Worm (Caenorhabditis elegans) whole organism, L3 larva: ENCODE results near the gene T19H5.4.

ENCODE experiments used
- R02D3.7 ChIP-seq: fragments of 150-350 bp; optimal IDR thresholded peaks from 2 replicates; lab custom pipeline; 2014; ENCODE audit warnings: missing biosample characterization, missing genetic modification characterization
- ZK546.5 ChIP-seq: sonication (generic microtip); optimal IDR thresholded peaks from 2 replicates; lab custom pipeline; 2017; ENCODE audit warnings: missing biosample characterization, missing genetic modification characterization
- ama-1 ChIP-seq: fragments of 150-350 bp; optimal IDR thresholded peaks from 2 replicates; lab custom pipeline; 2018
- ceh-16 ChIP-seq: sonication (generic microtip); optimal IDR thresholded peaks from 2 replicates; lab custom pipeline; 2017; ENCODE audit warnings: missing biosample characterization, missing genetic modification characterization
- ceh-82 ChIP-seq: fragments of 150-350 bp; optimal IDR thresholded peaks from 2 replicates; lab custom pipeline; 2014; ENCODE audit warnings: missing biosample characterization, missing genetic modification characterization
- daf-12 ChIP-seq: fragments of 150-350 bp; optimal IDR thresholded peaks from 2 replicates; lab custom pipeline; 2014; ENCODE audit warnings: missing biosample characterization, missing genetic modification reagents, missing genetic modification characterization
- elt-1 ChIP-seq: fragments of 150-350 bp; optimal IDR thresholded peaks from 2 replicates; lab custom pipeline; 2014; ENCODE audit warnings: missing biosample characterization, missing genetic modification characterization
- elt-2 ChIP-seq: sonication (generic microtip); optimal IDR thresholded peaks from 2 replicates; lab custom pipeline; 2016; ENCODE audit warnings: missing genetic modification reagents, mild to moderate bottlenecking, missing genetic modification characterization, missing compliant biosample characterization
- elt-3 ChIP-seq, 3 experiments: fragments of 150-350 bp in 1 of 3; sonication (generic microtip) in 2 of 3; optimal IDR thresholded peaks; 2 replicates in 2 of 3; 4 replicates in 1 of 3; lab custom pipeline; 2014 to 2017; ENCODE audit warnings: missing biosample characterization in 3 of 3, missing genetic modification characterization in 3 of 3
- fos-1 ChIP-seq: fragments of 150-350 bp; optimal IDR thresholded peaks from 2 replicates; lab custom pipeline; 2014; ENCODE audit warnings: missing biosample characterization, missing genetic modification characterization
- hmg-11 ChIP-seq: sonication (generic microtip); optimal IDR thresholded peaks from 2 replicates; lab custom pipeline; 2016; ENCODE audit warnings: missing genetic modification characterization, missing compliant biosample characterization
- jun-1 ChIP-seq: fragments of 150-350 bp; optimal IDR thresholded peaks from 2 replicates; lab custom pipeline; 2014; ENCODE audit warnings: missing biosample characterization, missing genetic modification reagents, missing genetic modification characterization
- lin-39 ChIP-seq: fragments of 150-350 bp; optimal IDR thresholded peaks from 2 replicates; lab custom pipeline; 2018; ENCODE audit warnings: missing biosample characterization, missing genetic modification reagents, missing genetic modification characterization
- lsy-12 ChIP-seq: sonication (generic microtip); optimal IDR thresholded peaks from 2 replicates; lab custom pipeline; 2016; ENCODE audit warnings: mild to moderate bottlenecking, missing genetic modification characterization, missing compliant biosample characterization
- mdl-1 ChIP-seq: fragments of 150-350 bp; optimal IDR thresholded peaks from 2 replicates; lab custom pipeline; 2014; ENCODE audit warnings: missing biosample characterization, missing genetic modification characterization
- mml-1 ChIP-seq: fragments of 150-350 bp; sonication (generic microtip); optimal IDR thresholded peaks from 3 replicates; lab custom pipeline; 2014; ENCODE audit warnings: missing biosample characterization, missing genetic modification characterization
- nfya-1 ChIP-seq: sonication (generic microtip); optimal IDR thresholded peaks from 2 replicates; lab custom pipeline; 2017; ENCODE audit warnings: missing genetic modification characterization, mild to moderate bottlenecking, missing compliant biosample characterization, antibody characterized with exemption, moderate library complexity; ENCODE audit not compliant: insufficient read depth
- nhr-11 ChIP-seq: fragments of 150-350 bp; optimal IDR thresholded peaks from 2 replicates; lab custom pipeline; 2014; ENCODE audit warnings: missing biosample characterization, missing genetic modification characterization
- nhr-12 ChIP-seq: fragments of 150-350 bp; optimal IDR thresholded peaks from 2 replicates; lab custom pipeline; 2014; ENCODE audit warnings: missing biosample characterization, missing genetic modification characterization
- nhr-23 ChIP-seq: fragments of 150-350 bp; optimal IDR thresholded peaks from 2 replicates; lab custom pipeline; 2014; ENCODE audit warnings: missing biosample characterization, missing genetic modification reagents, missing genetic modification characterization
- nhr-25 ChIP-seq: sonication (generic microtip); optimal IDR thresholded peaks from 2 replicates; lab custom pipeline; 2017; ENCODE audit warnings: missing biosample characterization, missing genetic modification characterization
- nhr-43 ChIP-seq: sonication (generic microtip); optimal IDR thresholded peaks from 2 replicates; lab custom pipeline; 2016; ENCODE audit warnings: mild to moderate bottlenecking, missing genetic modification characterization, missing compliant biosample characterization; ENCODE audit not compliant: poor library complexity, severe bottlenecking
- nhr-76 ChIP-seq: fragments of 150-350 bp; sonication (generic microtip); optimal IDR thresholded peaks from 5 replicates; lab custom pipeline; 2014; ENCODE audit warnings: missing biosample characterization, missing genetic modification characterization
- nhr-77 ChIP-seq: fragments of 150-350 bp; optimal IDR thresholded peaks from 2 replicates; lab custom pipeline; 2014; ENCODE audit warnings: missing biosample characterization, missing genetic modification characterization
- pha-4 ChIP-seq: fragments of 150-350 bp; optimal IDR thresholded peaks from 2 replicates; lab custom pipeline; 2014; ENCODE audit warnings: missing biosample characterization, missing genetic modification reagents, missing genetic modification characterization
- pqm-1 ChIP-seq: fragments of 150-350 bp; optimal IDR thresholded peaks from 2 replicates; lab custom pipeline; 2017; ENCODE audit warnings: missing biosample characterization, missing genetic modification characterization, inconsistent platforms
- sea-2 ChIP-seq: fragments of 150-350 bp; sonication (generic microtip); optimal IDR thresholded peaks from 4 replicates; lab custom pipeline; 2014; ENCODE audit warnings: missing biosample characterization, missing genetic modification reagents, missing genetic modification characterization
- snpc-4 ChIP-seq: fragments of 150-350 bp; optimal IDR thresholded peaks from 2 replicates; lab custom pipeline; 2014; ENCODE audit warnings: missing biosample characterization, missing genetic modification characterization
- tbx-2 ChIP-seq: sonication (generic microtip); optimal IDR thresholded peaks from 2 replicates; lab custom pipeline; 2016; ENCODE audit warnings: mild to moderate bottlenecking, missing genetic modification characterization, missing compliant biosample characterization
- unc-39 ChIP-seq: sonication (generic microtip); optimal IDR thresholded peaks from 4 replicates; lab custom pipeline; 2017; ENCODE audit warnings: missing biosample characterization, missing genetic modification characterization

T19H5.4 gene

ce11 chrII:9487337-9487950 is at the start of gene T19H5.4:
Gene T19H5.4, minus strand, starts transcription at chrII:9487387.
- TF ChIP-seq ama-1 (lab: Kevin White, UChicago) (peak; percentile 16), jun-1 (tag; lab: Kevin White, UChicago) (peak; percentile 31), pqm-1 (tag; lab: Kevin White, UChicago) (peak; percentile 34), elt-2 (tag; lab: Kevin White, UChicago) (peak; percentile 82), nhr-43 (tag; lab: Kevin White, UChicago) (peak; percentile 59), daf-12 (no peak), unc-39 (tag; lab: Kevin White, UChicago) (no peak), ceh-16 (tag; lab: Kevin White, UChicago) (no peak), pha-4 (tag; lab: Kevin White, UChicago) (peak; percentile 64), mdl-1 (tag; lab: Kevin White, UChicago) (no peak), fos-1 (tag; lab: Kevin White, UChicago) (no peak), nhr-23 (tag; lab: Kevin White, UChicago) (no peak), elt-1 (tag; lab: Kevin White, UChicago) (no peak), nhr-25 (tag; lab: Kevin White, UChicago) (peak; percentile 11), nfya-1 (tag; lab: Kevin White, UChicago) (peak; percentile 78), snpc-4 (tag; lab: Kevin White, UChicago) (no peak), R02D3.7 (no peak), tbx-2 (peak; percentile 4), ZK546.5 (tag; lab: Kevin White, UChicago) (no peak), lsy-12 (tag; lab: Kevin White, UChicago) (peak; percentile 14), nhr-76 (tag; lab: Kevin White, UChicago) (no peak), nhr-77 (tag; lab: Kevin White, UChicago) (no peak), elt-3 (tag; optimal IDR thresholded peaks at IDR 0.05; lab: Kevin White, UChicago) (peak in 1 of 3 experiments; percentile 39)
- TF ChIP-seq, all 47 proteins: peak for 11

ce11 chrII:9532011-9532410 is 44.8 kb upstream of the T19H5.4 start, which contains the start of gene sra-9:
Gene sra-9, plus strand, starts transcription at chrII:9532311.
- TF ChIP-seq ceh-82 (tag; lab: Kevin White, UChicago) (no peak), nhr-12 (tag; lab: Kevin White, UChicago) (no peak)

ce11 chrII:9528480-9528879 is 41.3 kb upstream of the T19H5.4 start, which contains the start of gene sra-2:
Gene sra-2, plus strand, starts transcription at chrII:9528780.
- no peak for TF ChIP-seq tbx-2
- TF ChIP-seq sea-2 (GFP tag; lab: Kevin White, UChicago): no peak
- TF ChIP-seq hmg-11 (tag; lab: Kevin White, UChicago): no peak
- no peak for TF ChIP-seq jun-1 (tag; lab: Kevin White, UChicago)
- TF ChIP-seq mml-1 (tag; lab: Kevin White, UChicago): no peak
- TF ChIP-seq lin-39: no peak
- TF ChIP-seq ceh-82 (tag; lab: Kevin White, UChicago): no peak
- no peak for TF ChIP-seq nhr-12 (tag; lab: Kevin White, UChicago)
- TF ChIP-seq, all 47 proteins: peak for 0

- TF ChIP-seq ceh-82 (tag; lab: Kevin White, UChicago) (no peak), lsy-12 (tag; lab: Kevin White, UChicago) (no peak), daf-12 (no peak), ama-1 (lab: Kevin White, UChicago) (no peak), pqm-1 (tag; lab: Kevin White, UChicago) (no peak), nhr-76 (tag; lab: Kevin White, UChicago) (no peak)
These were observed 36.5 kb upstream of the T19H5.4 start, which contains the start of gene mex-6 for ce11 chrII:9523539-9524224. Gene mex-6, plus strand, starts transcription at chrII:9524174.

ce11 chrII:9522986-9523385 is 35.8 kb upstream of the T19H5.4 start, which contains the start of gene AH6.17:
Gene AH6.17, plus strand, starts transcription at chrII:9523170.
- TF ChIP-seq nhr-11 (tag; lab: Kevin White, UChicago): no peak
